Worm (Caenorhabditis elegans) whole organism, L1 larva: Measurements from ENCODE around the gene ZK1248.15.

Experiments
- aha-1 ChIP-seq: fragments of 150-350 bp; optimal IDR thresholded peaks from 2 replicates; lab custom pipeline; 2014; ENCODE audit warnings: missing biosample characterization, missing genetic modification characterization
- elt-2 ChIP-seq: sonication (generic microtip); optimal IDR thresholded peaks from 2 replicates; lab custom pipeline; 2016; ENCODE audit warnings: missing genetic modification characterization, mild to moderate bottlenecking, inconsistent platforms, missing compliant biosample characterization, missing genetic modification reagents
- lsy-2 ChIP-seq, 2 experiments: fragments of 150-350 bp; optimal IDR thresholded peaks; 2 replicates each; lab custom pipeline; 2014; ENCODE audit warnings: missing biosample characterization in 2 of 2, missing genetic modification characterization in 2 of 2
- mef-2 ChIP-seq: fragments of 150-350 bp; optimal IDR thresholded peaks from 2 replicates; lab custom pipeline; 2014; ENCODE audit warnings: missing biosample characterization, missing genetic modification characterization
- nhr-237 ChIP-seq: fragments of 150-350 bp; optimal IDR thresholded peaks from 2 replicates; lab custom pipeline; 2014; ENCODE audit warnings: missing biosample characterization, missing genetic modification characterization
- nhr-77 ChIP-seq: fragments of 150-350 bp; optimal IDR thresholded peaks from 2 replicates; lab custom pipeline; 2014; ENCODE audit warnings: missing biosample characterization, missing genetic modification characterization
- pqm-1 ChIP-seq: sonication (generic microtip); optimal IDR thresholded peaks from 3 replicates; lab custom pipeline; 2017; ENCODE audit warnings: missing biosample characterization, missing genetic modification characterization
- tbx-2 ChIP-seq: sonication (generic microtip); optimal IDR thresholded peaks from 2 replicates; lab custom pipeline; 2016; ENCODE audit warnings: missing genetic modification characterization, missing compliant biosample characterization
- unc-86 ChIP-seq: sonication (generic microtip); optimal IDR thresholded peaks from 2 replicates; lab custom pipeline; 2016; ENCODE audit warnings: missing genetic modification characterization, missing compliant biosample characterization

DNA sequence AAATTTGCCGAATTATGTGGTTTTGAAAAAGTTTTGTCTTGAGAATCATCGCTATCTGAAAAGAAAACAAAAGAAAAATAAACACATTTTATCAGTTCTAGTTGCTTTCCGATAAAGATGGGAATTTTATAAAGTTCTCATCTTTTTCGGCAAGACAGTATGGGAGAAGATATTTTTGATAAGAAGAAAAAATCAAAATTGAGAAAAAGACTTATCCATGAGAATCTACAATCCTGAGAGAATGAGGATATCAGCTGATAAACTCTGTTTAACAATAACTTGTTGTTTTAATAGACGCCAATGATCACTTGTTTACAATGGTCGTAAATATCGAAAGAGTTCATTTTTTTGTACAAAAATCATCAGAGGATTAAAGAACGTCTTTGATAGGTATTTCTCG lies 37.7 kb upstream of the ZK1248.15 start, which contains the start of gene F55C12.6:
- TF ChIP-seq aha-1 (tag; lab: Kevin White, UChicago) = no peak
- no peak for TF ChIP-seq unc-86
- TF ChIP-seq nhr-77 (tag; lab: Kevin White, UChicago) = no peak
- TF ChIP-seq tbx-2 (tag; lab: Kevin White, UChicago) = no peak
- no peak for TF ChIP-seq elt-2
- TF ChIP-seq pqm-1 = no peak
- no peak for TF ChIP-seq mef-2
- TF ChIP-seq nhr-237 = no peak
- no peak for TF ChIP-seq lsy-2 (tag; optimal IDR thresholded peaks at IDR 0.05; lab: Kevin White, UChicago)
